Worm (Caenorhabditis elegans): ENCODE measurements around the gene Y51A2B.2.

Gene Y51A2B.2

DNA sequence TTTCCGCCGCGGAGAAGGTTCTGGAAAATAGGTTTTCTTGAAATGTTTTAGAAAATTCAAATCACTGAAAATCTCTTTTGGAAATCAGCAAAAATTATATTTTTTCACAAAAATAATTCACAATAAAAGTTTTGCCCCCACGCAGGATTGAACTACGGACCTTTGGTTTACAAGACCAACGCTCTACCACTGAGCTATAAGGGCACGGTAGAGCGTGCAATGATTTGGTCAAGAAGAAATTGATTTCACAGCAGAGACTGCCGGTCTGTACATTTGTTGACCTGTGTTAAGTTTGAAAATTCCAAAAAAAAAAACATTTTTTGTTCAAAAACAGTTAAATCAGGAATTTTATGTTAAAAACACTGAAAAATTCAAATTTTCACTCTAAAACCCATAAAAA is 38.1 kb downstream of the Y51A2B.2 start:
- peak; percentile 81; the same call in 1 of the 2 replicates for TF ChIP-seq ztf-25 (GFP tag; IDR thresholded peaks at IDR 0.05)
- TF ChIP-seq hmg-20 (GFP tag; IDR thresholded peaks at IDR 0.05) = no peak
- no peak for TF ChIP-seq hsf-1 (GFP tag; IDR thresholded peaks at IDR 0.05)
- TF ChIP-seq lin-26 (GFP tag; IDR thresholded peaks at IDR 0.05) = peak; percentile 79
- TF ChIP-seq aptf-2 (GFP tag; conservative IDR thresholded peaks at IDR 0.05) = no peak
- no peak for TF ChIP-seq pbrm-1 (GFP tag; IDR thresholded peaks at IDR 0.05)
- peak; percentile 11 for TF ChIP-seq hlh-12 (tag; optimal IDR thresholded peaks at IDR 0.05)
- no peak for TF ChIP-seq tbx-9 (tag; optimal IDR thresholded peaks at IDR 0.05; ENCODE audit: borderline replicate concordance)
- peak; percentile 70 for TF ChIP-seq mxl-1 (tag; optimal IDR thresholded peaks at IDR 0.05)
- peak; percentile 5 for TF ChIP-seq attf-5 (GFP tag; optimal IDR thresholded peaks at IDR 0.05)
- TF ChIP-seq T26A5.8 (tag; optimal IDR thresholded peaks at IDR 0.05) = peak; percentile 25
- TF ChIP-seq lag-1 (GFP tag; IDR thresholded peaks at IDR 0.05) = no peak
- TF ChIP-seq nfyb-1 (GFP tag; IDR thresholded peaks at IDR 0.05) = no peak
- TF ChIP-seq ztf-18 (tag; optimal IDR thresholded peaks at IDR 0.05) = peak; percentile 66
- no peak for TF ChIP-seq bed-1 (GFP tag; IDR thresholded peaks at IDR 0.05)
- no peak for TF ChIP-seq xnd-1 (tag; optimal IDR thresholded peaks at IDR 0.05)
- TF ChIP-seq cebp-1 (GFP tag; IDR thresholded peaks at IDR 0.05) = no peak
- peak; percentile 47 for TF ChIP-seq cebp-1 (tag; optimal IDR thresholded peaks at IDR 0.05)
- peak in 1 of 3 experiments; percentile 56 for TF ChIP-seq lin-35 (GFP tag; optimal IDR thresholded peaks at IDR 0.05)
- TF ChIP-seq lin-40 (tag; optimal IDR thresholded peaks at IDR 0.05) = no peak
- TF ChIP-seq ets-4 (GFP tag; optimal IDR thresholded peaks at IDR 0.05) = no peak
- no peak; the same call in 1 of the 2 replicates for TF ChIP-seq Y79H2A.3 (GFP tag; conservative IDR thresholded peaks at IDR 0.05)
- no peak for TF ChIP-seq bed-2 (GFP tag; IDR thresholded peaks at IDR 0.05)
- no peak for TF ChIP-seq K11D2.4 (GFP tag; IDR thresholded peaks at IDR 0.05)
- TF ChIP-seq ztf-22 (GFP tag; optimal IDR thresholded peaks at IDR 0.05) = no peak
- TF ChIP-seq D2030.7 (GFP tag; IDR thresholded peaks at IDR 0.05) = 0 out of 2 replicates have a peak, but pooled peaks have one; percentile 26
- no peak for TF ChIP-seq somi-1 (GFP tag; optimal IDR thresholded peaks at IDR 0.05)
- TF ChIP-seq lsl-1 (GFP tag; optimal IDR thresholded peaks at IDR 0.05) = peak; percentile 3
- no peak for TF ChIP-seq F57C9.4 (tag; optimal IDR thresholded peaks at IDR 0.05)
- TF ChIP-seq tbp1 (GFP tag; optimal IDR thresholded peaks at IDR 0.05) = peak; percentile 92
- TF ChIP-seq dpff-1 (tag; optimal IDR thresholded peaks at IDR 0.05) = no peak
- TF ChIP-seq let-607 (tag; optimal IDR thresholded peaks at IDR 0.05) = no peak
- TF ChIP-seq lir-1 (GFP tag; conservative IDR thresholded peaks at IDR 0.05) = no peak
- TF ChIP-seq egrh-3 (GFP tag; IDR thresholded peaks at IDR 0.05) = no peak
- no peak for TF ChIP-seq aptf-3 (GFP tag; IDR thresholded peaks at IDR 0.05)
- no peak for TF ChIP-seq F52B5.7 (tag; optimal IDR thresholded peaks at IDR 0.05)
- no peak for TF ChIP-seq let-526 (GFP tag; IDR thresholded peaks at IDR 0.05)
- TF ChIP-seq K12H6.12 (tag; optimal IDR thresholded peaks at IDR 0.05) = no peak
- peak; percentile 35; the same call in 1 of the 2 replicates for TF ChIP-seq ekl-4 (GFP tag; IDR thresholded peaks at IDR 0.05)
- no peak for TF ChIP-seq nhr-179 (tag; optimal IDR thresholded peaks at IDR 0.05)
- TF ChIP-seq unc-130 (GFP tag; optimal IDR thresholded peaks at IDR 0.05) = peak; percentile 16
- TF ChIP-seq snpc-1.1 (tag; optimal IDR thresholded peaks at IDR 0.05; ENCODE audit: insufficient read depth) = peak; percentile 44
- TF ChIP-seq zfh-2 (GFP tag; conservative IDR thresholded peaks at IDR 0.05) = no peak
- peak; percentile 64 for TF ChIP-seq hmg-1.2 (GFP tag; IDR thresholded peaks at IDR 0.05)
- TF ChIP-seq rpc-1 (optimal IDR thresholded peaks at IDR 0.05) = peak; percentile 82
- peak; percentile 94 for TF ChIP-seq rpc-1 (tag; optimal IDR thresholded peaks at IDR 0.05)
- TF ChIP-seq gei-17 (GFP tag; optimal IDR thresholded peaks at IDR 0.05) = no peak
- TF ChIP-seq ceh-100 (GFP tag; IDR thresholded peaks at IDR 0.05) = no peak
- no peak for TF ChIP-seq chd-7 (tag; optimal IDR thresholded peaks at IDR 0.05)
- TF ChIP-seq zim-3 (tag; optimal IDR thresholded peaks at IDR 0.05) = peak; percentile 43

All from whole organism, young adult.